Worm (Caenorhabditis elegans) whole organism, early embryonic: ENCODE data around the gene F40G9.7.

Experiments used
- B0310.2 ChIP-seq: sonication (generic microtip); optimal IDR thresholded peaks from 2 replicates; lab custom pipeline; 2016; ENCODE audit warnings: mild to moderate bottlenecking, missing genetic modification characterization, missing compliant biosample characterization
- F13C5.2 ChIP-seq: sonication (generic microtip); optimal IDR thresholded peaks from 2 replicates; lab custom pipeline; 2017; ENCODE audit warnings: mild to moderate bottlenecking, missing genetic modification characterization, inconsistent platforms, missing compliant biosample characterization
- aly-1 ChIP-seq: sonication (generic microtip); optimal IDR thresholded peaks from 2 replicates; lab custom pipeline; 2016; ENCODE audit warnings: missing genetic modification characterization, missing compliant biosample characterization
- ama-1 ChIP-seq: fragments of 150-350 bp; optimal IDR thresholded peaks from 2 replicates; lab custom pipeline; 2014
- ceh-13 ChIP-seq: fragments of 200-800 bp; sonication (Bioruptor generic); optimal IDR thresholded peaks from 2 replicates; lab custom pipeline; 2018; ENCODE audit warnings: mild to moderate bottlenecking, missing genetic modification characterization, missing compliant biosample characterization
- ceh-36 ChIP-seq: sonication (generic microtip); optimal IDR thresholded peaks from 2 replicates; lab custom pipeline; 2016; ENCODE audit warnings: missing genetic modification characterization, inconsistent platforms, missing compliant biosample characterization
- flt-1 ChIP-seq: fragments of 200-800 bp; sonication (Bioruptor generic); IDR thresholded peaks from 2 replicates; pipeline ENCODE4 v1.3.6; 2022; ENCODE audit warnings: missing genetic modification characterization, missing compliant biosample characterization
- hmbx-1 ChIP-seq: sonication (generic microtip); optimal IDR thresholded peaks from 2 replicates; lab custom pipeline; 2016; ENCODE audit warnings: mild to moderate bottlenecking, missing genetic modification characterization, missing compliant biosample characterization
- hmg-4 ChIP-seq: fragments of 200-800 bp; sonication (Bioruptor generic); optimal IDR thresholded peaks from 2 replicates; lab custom pipeline; 2018; ENCODE audit warnings: mild to moderate bottlenecking, missing genetic modification characterization, missing compliant biosample characterization
- hnd-1 ChIP-seq: sonication (generic microtip); optimal IDR thresholded peaks from 2 replicates; lab custom pipeline; 2016; ENCODE audit warnings: missing genetic modification characterization, missing compliant biosample characterization
- pes-1 ChIP-seq: fragments of 200-800 bp; sonication (Bioruptor generic); IDR thresholded peaks from 2 replicates; pipeline ENCODE4 v1.3.6; 2022; ENCODE audit warnings: missing genetic modification reagents, missing genetic modification characterization, missing compliant biosample characterization
- scrt-1 ChIP-seq: fragments of 200-800 bp; sonication (Bioruptor generic); IDR thresholded peaks from 2 replicates; pipeline ENCODE4 v1.3.6; 2022; ENCODE audit warnings: missing genetic modification characterization, missing compliant biosample characterization
- sea-1 ChIP-seq: fragments of 200-800 bp; sonication (Bioruptor generic); conservative IDR thresholded peaks from 2 replicates; pipeline ENCODE4 v1.3.6; 2022; ENCODE audit warnings: missing genetic modification characterization, missing compliant biosample characterization
- tbx-11 ChIP-seq: fragments of 200-800 bp; sonication (Bioruptor generic); IDR thresholded peaks from 2 replicates; pipeline ENCODE4 v1.3.6; 2022; ENCODE audit warnings: missing genetic modification characterization, missing compliant biosample characterization
- tbx-37 ChIP-seq: fragments of 200-800 bp; sonication (Bioruptor generic); conservative IDR thresholded peaks from 2 replicates; pipeline ENCODE4 v1.3.6; 2022; ENCODE audit warnings: missing genetic modification reagents, missing genetic modification characterization, missing compliant biosample characterization
- tra-4 ChIP-seq: sonication (generic microtip); optimal IDR thresholded peaks from 2 replicates; lab custom pipeline; 2017; ENCODE audit warnings: missing genetic modification characterization, missing compliant biosample characterization

The F40G9.7 gene

DNA sequence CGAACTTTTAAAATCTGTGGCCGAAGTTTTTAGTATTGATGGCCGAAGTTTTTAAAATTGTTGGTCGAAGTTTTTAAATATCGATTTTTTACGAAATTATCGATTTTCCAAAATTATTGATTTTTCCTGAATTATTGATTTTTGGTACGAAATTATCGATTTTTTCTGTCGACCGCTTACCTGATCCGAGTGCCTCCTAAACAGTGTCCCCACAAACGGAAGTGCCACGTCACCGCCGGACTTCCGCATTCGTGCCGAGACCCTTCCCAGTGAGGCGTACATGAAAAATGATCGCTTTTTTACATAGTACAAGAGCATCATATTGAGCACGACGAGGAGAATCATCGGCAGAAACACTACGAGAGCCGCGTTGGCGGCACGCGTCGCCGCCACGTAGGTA is 38.5 kb downstream of the F40G9.7 start:
- TF ChIP-seq hmg-4 (no peak), tbx-37 (GFP tag; lab: Robert Waterston, UW) (no peak), flt-1 (GFP tag; lab: Robert Waterston, UW) (no peak), ceh-36 (tag; lab: Kevin White, UChicago) (no peak), hmbx-1 (tag; lab: Kevin White, UChicago) (no peak), aly-1 (tag; lab: Kevin White, UChicago) (no peak), hnd-1 (tag; lab: Kevin White, UChicago) (no peak)

DNA sequence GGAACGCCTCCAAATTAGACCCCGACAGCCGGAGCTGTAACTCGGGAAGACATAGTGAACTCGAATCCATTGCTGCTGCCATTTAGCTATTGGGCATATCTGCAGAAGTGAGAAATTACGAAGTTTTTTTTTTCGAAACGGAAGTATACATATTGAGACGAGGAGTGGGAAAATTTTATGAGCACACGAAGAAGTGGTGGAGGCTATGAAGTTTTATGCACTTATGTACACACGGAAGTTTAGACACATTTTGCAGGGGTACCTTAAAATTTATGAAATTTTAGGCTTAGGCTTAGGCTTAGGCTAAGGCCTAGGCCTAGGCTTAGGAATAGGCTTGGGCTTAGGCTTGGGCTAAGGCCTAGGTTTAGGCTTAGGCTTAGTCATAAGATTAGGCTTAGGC is 41.5 kb downstream of the F40G9.7 start, which contains the start of gene W10C4.1:
W10C4.1 (minus strand) TSS at position 101 of the 400 bp plus-strand sequence.
- TF ChIP-seq aly-1 (tag; lab: Kevin White, UChicago) (no peak), tra-4 (tag; lab: Kevin White, UChicago) (no peak), sea-1 (no peak), ceh-36 (tag; lab: Kevin White, UChicago) (no peak), ceh-13 (no peak), pes-1 (no peak), ama-1 (lab: Kevin White, UChicago) (no peak), tbx-11 (GFP tag; lab: Robert Waterston, UW) (no peak), scrt-1 (GFP tag; lab: Robert Waterston, UW) (no peak), F13C5.2 (tag; lab: Kevin White, UChicago) (no peak)

DNA sequence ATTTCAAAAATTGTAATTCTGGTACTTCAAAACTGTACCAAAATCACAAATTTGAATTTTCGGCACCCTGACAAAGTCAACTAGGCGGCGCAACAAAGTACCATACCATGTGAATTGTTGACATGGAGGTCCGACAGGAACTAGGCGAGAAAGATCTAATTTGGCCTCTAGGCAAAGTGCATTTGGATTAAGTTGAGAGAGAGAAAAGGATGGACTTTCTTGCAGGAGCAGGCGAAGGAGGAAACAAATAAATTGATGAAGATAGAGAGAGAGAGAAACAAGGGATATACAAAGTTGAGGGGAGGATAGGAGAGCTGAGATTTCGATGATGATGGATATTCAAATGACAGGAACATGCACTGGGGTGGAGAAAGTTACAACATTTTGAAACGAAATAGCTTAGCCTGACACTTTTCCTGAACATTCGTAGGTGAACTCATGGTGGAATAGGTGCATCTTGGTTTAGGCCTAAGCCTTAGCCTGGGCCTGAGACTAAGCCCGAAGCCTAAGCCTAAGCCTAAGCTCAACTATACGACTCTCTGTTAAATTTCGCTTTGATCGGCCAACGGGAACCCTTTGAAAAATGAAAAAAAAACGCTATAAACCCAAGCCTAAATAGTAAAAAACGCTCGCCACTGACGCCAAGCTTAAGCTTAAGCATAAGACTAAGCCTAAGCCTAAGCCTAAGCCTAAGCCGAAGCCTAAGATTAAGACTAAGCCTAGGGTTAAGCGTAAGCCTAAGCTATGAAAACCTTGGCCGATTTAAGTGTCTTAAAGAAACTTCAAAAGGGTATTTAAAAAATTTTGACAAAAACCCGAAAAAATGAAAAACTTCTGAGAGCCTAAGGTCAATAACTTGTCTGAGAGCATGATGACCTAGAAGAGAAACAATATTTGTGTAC is 43.6 kb downstream of the F40G9.7 start:
- TF ChIP-seq B0310.2, result no peak
- TF ChIP-seq F13C5.2 (tag; lab: Kevin White, UChicago), result no peak
- TF ChIP-seq ama-1 (lab: Kevin White, UChicago), result no peak
- no peak for TF ChIP-seq aly-1 (tag; lab: Kevin White, UChicago)
- TF ChIP-seq tbx-11 (GFP tag; lab: Robert Waterston, UW), result no peak
- TF ChIP-seq pes-1, result no peak
- no peak for TF ChIP-seq hmg-4
- TF ChIP-seq sea-1, result no peak
- no peak for TF ChIP-seq tra-4 (tag; lab: Kevin White, UChicago)

DNA sequence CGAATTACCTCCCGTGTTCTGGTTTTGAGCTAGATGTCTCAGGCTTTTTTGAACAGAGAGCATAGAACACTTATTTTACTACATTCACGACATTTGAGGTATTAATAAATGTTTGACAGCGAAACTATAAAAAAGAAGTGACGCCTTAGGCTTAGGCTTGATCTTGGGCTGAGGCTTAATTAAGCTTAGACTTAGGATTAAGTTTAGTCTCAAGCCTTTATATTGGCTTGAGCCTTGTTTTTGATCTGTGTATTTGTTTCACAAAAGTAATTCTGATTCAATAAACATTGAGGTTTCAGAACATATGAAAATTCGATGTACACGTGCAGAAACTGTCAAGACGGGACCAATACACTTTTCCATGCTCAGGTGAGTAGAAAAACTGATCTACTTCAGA is 44.2 kb downstream of the F40G9.7 start, which contains the start of gene klp-20:
klp-20 (plus strand) TSS at position 298 of the 397 bp plus-strand sequence.
- no peak for TF ChIP-seq aly-1 (tag; lab: Kevin White, UChicago)
- TF ChIP-seq ceh-13, result no peak
- no peak for TF ChIP-seq F13C5.2 (tag; lab: Kevin White, UChicago)
- no peak for TF ChIP-seq ama-1 (lab: Kevin White, UChicago)
- no peak for TF ChIP-seq B0310.2

DNA sequence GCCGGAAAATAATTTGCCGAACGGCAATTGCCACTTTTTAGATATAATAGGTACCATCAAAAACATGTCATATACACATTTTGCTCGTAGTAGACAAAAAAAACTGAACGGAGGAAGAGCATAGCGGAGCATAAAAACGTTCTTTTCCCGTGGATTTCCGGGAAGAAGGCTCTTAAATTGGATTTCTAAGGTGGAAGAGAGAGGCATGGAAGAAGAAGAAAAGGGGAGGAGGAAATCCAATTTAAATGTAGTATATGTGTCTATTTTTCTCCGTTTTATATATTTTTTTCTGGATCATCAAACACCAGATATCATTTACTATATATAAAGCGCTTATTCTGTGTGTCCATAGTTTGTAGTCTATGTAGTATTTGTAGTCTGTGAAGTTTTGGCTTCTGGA is 45.9 kb downstream of the F40G9.7 start:
- TF ChIP-seq ceh-36 (tag; lab: Kevin White, UChicago) (no peak), sea-1 (no peak), hmg-4 (no peak), scrt-1 (GFP tag; lab: Robert Waterston, UW) (no peak), flt-1 (GFP tag; lab: Robert Waterston, UW) (no peak)
